Fruit fly (Drosophila melanogaster) whole organism, prepupa: ENCODE results near the gene CG9173.

Experiments used
- Blimp-1 ChIP-seq: fragments of 200-800 bp; sonication (Bioruptor generic); optimal IDR thresholded peaks from 3 replicates; lab custom pipeline; 2017; ENCODE audit warnings: missing biosample characterization, missing genetic modification characterization, mild to moderate bottlenecking, moderate library complexity, missing genetic modification reagents
- CG10631 ChIP-seq: fragments of 200-800 bp; sonication (Bioruptor generic); optimal IDR thresholded peaks from 2 replicates; lab custom pipeline; 2016; ENCODE audit warnings: missing biosample characterization, missing genetic modification characterization
- CG10669 ChIP-seq: fragments of 200-800 bp; sonication (Bioruptor generic); optimal IDR thresholded peaks from 3 replicates; lab custom pipeline; 2018; ENCODE audit warnings: missing biosample characterization, mild to moderate bottlenecking, missing genetic modification characterization, moderate library complexity
- CG11762 ChIP-seq: fragments of 200-800 bp; sonication (Bioruptor generic); optimal IDR thresholded peaks from 3 replicates; lab custom pipeline; 2016; ENCODE audit warnings: missing biosample characterization, missing genetic modification characterization; ENCODE audit not compliant: insufficient read depth
- CG11902 ChIP-seq: fragments of 200-800 bp; sonication (Bioruptor generic); optimal IDR thresholded peaks from 3 replicates; lab custom pipeline; 2016; ENCODE audit warnings: missing biosample characterization, missing genetic modification characterization
- CG15336 ChIP-seq: fragments of 200-800 bp; sonication (Bioruptor generic); IDR thresholded peaks from 2 replicates; pipeline ENCODE4 v1.3.6; 2022; ENCODE audit warnings: missing biosample characterization, missing genetic modification characterization
- CG1621 ChIP-seq: fragments of 200-800 bp; sonication (Bioruptor generic); optimal IDR thresholded peaks from 3 replicates; lab custom pipeline; 2018; ENCODE audit warnings: missing biosample characterization, mild to moderate bottlenecking, missing genetic modification characterization
- CG3032 ChIP-seq: fragments of 200-800 bp; optimal IDR thresholded peaks from 2 replicates; lab custom pipeline; 2019; ENCODE audit warnings: missing biosample characterization, mild to moderate bottlenecking, missing genetic modification characterization, moderate library complexity
- CG31627 ChIP-seq: fragments of 200-800 bp; sonication (Bioruptor generic); optimal IDR thresholded peaks from 3 replicates; lab custom pipeline; 2016; ENCODE audit warnings: missing biosample characterization, missing genetic modification characterization
- CG32006 ChIP-seq: fragments of 200-800 bp; sonication (Bioruptor generic); optimal IDR thresholded peaks from 3 replicates; lab custom pipeline; 2017; ENCODE audit warnings: missing biosample characterization, mild to moderate bottlenecking, missing genetic modification characterization
- CG34406 ChIP-seq: fragments of 200-800 bp; sonication (Bioruptor generic); optimal IDR thresholded peaks from 3 replicates; lab custom pipeline; 2016; ENCODE audit warnings: missing biosample characterization, missing genetic modification characterization
- CG3919 ChIP-seq: fragments of 200-800 bp; sonication (Bioruptor generic); optimal IDR thresholded peaks from 3 replicates; lab custom pipeline; 2016; ENCODE audit warnings: missing biosample characterization, missing genetic modification characterization
- CG4318 ChIP-seq: fragments of 200-800 bp; sonication (Bioruptor generic); optimal IDR thresholded peaks from 3 replicates; lab custom pipeline; 2017; ENCODE audit warnings: missing biosample characterization, mild to moderate bottlenecking, missing genetic modification characterization
- CG6163 ChIP-seq: fragments of 200-800 bp; sonication (Bioruptor generic); IDR thresholded peaks from 3 replicates; pipeline ENCODE4 v1.3.6; 2022; ENCODE audit warnings: missing biosample characterization, missing genetic modification characterization
- CG6276 ChIP-seq: fragments of 200-800 bp; sonication (Bioruptor generic); optimal IDR thresholded peaks from 2 replicates; lab custom pipeline; 2017; ENCODE audit warnings: missing biosample characterization, mild to moderate bottlenecking, missing genetic modification characterization
- CG6808 ChIP-seq: fragments of 200-800 bp; sonication (Bioruptor generic); optimal IDR thresholded peaks from 3 replicates; lab custom pipeline; 2017; ENCODE audit warnings: missing biosample characterization, missing genetic modification characterization, mild to moderate bottlenecking, moderate library complexity, missing genetic modification reagents
- CG6854 ChIP-seq: fragments of 200-800 bp; sonication (Bioruptor generic); optimal IDR thresholded peaks from 2 replicates; lab custom pipeline; 2017; ENCODE audit warnings: missing biosample characterization, mild to moderate bottlenecking, missing genetic modification characterization
- CG7368 ChIP-seq: fragments of 200-800 bp; sonication (Bioruptor generic); optimal IDR thresholded peaks from 3 replicates; lab custom pipeline; 2016; ENCODE audit warnings: missing biosample characterization, missing genetic modification characterization
- CG8119 ChIP-seq: fragments of 200-800 bp; sonication (Bioruptor generic); IDR thresholded peaks from 3 replicates; pipeline ENCODE4 v1.3.6; 2022; ENCODE audit warnings: missing biosample characterization, missing genetic modification characterization
- CG8632 ChIP-seq: fragments of 200-800 bp; sonication (Bioruptor generic); optimal IDR thresholded peaks from 3 replicates; lab custom pipeline; 2016; ENCODE audit warnings: missing biosample characterization, missing genetic modification characterization
- Eip75B ChIP-seq: fragments of 200-800 bp; sonication (Bioruptor generic); optimal IDR thresholded peaks from 3 replicates; lab custom pipeline; 2016; ENCODE audit warnings: missing biosample characterization, missing genetic modification characterization
- Eip78C ChIP-seq: fragments of 200-800 bp; sonication (Bioruptor generic); peaks from one replicate; lab custom pipeline; 2016; ENCODE audit warnings: missing biosample characterization, missing genetic modification characterization
- Eip93F ChIP-seq: fragments of 200-800 bp; sonication (Bioruptor generic); optimal IDR thresholded peaks from 2 replicates; lab custom pipeline; 2016; ENCODE audit warnings: missing biosample characterization, mild to moderate bottlenecking, missing genetic modification characterization
- Ets21C ChIP-seq: fragments of 200-800 bp; sonication (Bioruptor generic); optimal IDR thresholded peaks from 3 replicates; lab custom pipeline; 2016; ENCODE audit warnings: missing biosample characterization, missing genetic modification characterization
- Ets96B ChIP-seq: fragments of 200-800 bp; optimal IDR thresholded peaks from 2 replicates; lab custom pipeline; 2019; ENCODE audit warnings: missing biosample characterization, mild to moderate bottlenecking, missing genetic modification characterization, moderate library complexity
- Hr38 ChIP-seq: sonication (Bioruptor generic); optimal IDR thresholded peaks from 2 replicates; lab custom pipeline; 2016; ENCODE audit warnings: missing biosample characterization, missing genetic modification characterization
- Hr39 ChIP-seq: fragments of 200-800 bp; sonication (Bioruptor generic); optimal IDR thresholded peaks from 2 replicates; lab custom pipeline; 2016; ENCODE audit warnings: missing biosample characterization, missing genetic modification characterization
- Hr4 ChIP-seq: fragments of 200-800 bp; sonication (Bioruptor generic); optimal IDR thresholded peaks from 3 replicates; lab custom pipeline; 2016; ENCODE audit warnings: missing biosample characterization, missing genetic modification characterization
- Lpt ChIP-seq: fragments of 200-800 bp; sonication (Bioruptor generic); optimal IDR thresholded peaks from 3 replicates; lab custom pipeline; 2016; ENCODE audit warnings: missing biosample characterization, missing genetic modification characterization
- Met ChIP-seq: fragments of 200-800 bp; sonication (Bioruptor generic); optimal IDR thresholded peaks from 3 replicates; lab custom pipeline; 2016; ENCODE audit warnings: missing biosample characterization, missing genetic modification characterization
- OdsH ChIP-seq: fragments of 200-800 bp; sonication (Bioruptor generic); optimal IDR thresholded peaks from 3 replicates; lab custom pipeline; 2016; ENCODE audit warnings: missing biosample characterization, missing genetic modification characterization
- Smox ChIP-seq: fragments of 200-800 bp; sonication (Bioruptor generic); optimal IDR thresholded peaks from 3 replicates; lab custom pipeline; 2016; ENCODE audit warnings: missing biosample characterization, missing genetic modification characterization
- Sox14 ChIP-seq: fragments of 200-800 bp; sonication (Bioruptor generic); optimal IDR thresholded peaks from 3 replicates; lab custom pipeline; 2016; ENCODE audit warnings: missing biosample characterization, missing genetic modification characterization
- Sox15 ChIP-seq: fragments of 200-800 bp; sonication (Bioruptor generic); optimal IDR thresholded peaks from 3 replicates; lab custom pipeline; 2016; ENCODE audit warnings: missing biosample characterization, missing genetic modification characterization
- achi ChIP-seq: fragments of 200-800 bp; sonication (Bioruptor generic); optimal IDR thresholded peaks from 3 replicates; lab custom pipeline; 2016; ENCODE audit warnings: missing biosample characterization, missing genetic modification characterization
- cyc ChIP-seq: fragments of 200-800 bp; sonication (Bioruptor generic); optimal IDR thresholded peaks from 3 replicates; lab custom pipeline; 2016; ENCODE audit warnings: missing biosample characterization, missing genetic modification characterization
- eg ChIP-seq: fragments of 200-800 bp; sonication (Bioruptor generic); IDR thresholded peaks from 3 replicates; pipeline ENCODE4 v1.3.6; 2022; ENCODE audit warnings: missing biosample characterization, missing genetic modification characterization
- esn ChIP-seq: fragments of 200-800 bp; sonication (Bioruptor generic); optimal IDR thresholded peaks from 2 replicates; lab custom pipeline; 2016; ENCODE audit warnings: missing biosample characterization, mild to moderate bottlenecking, missing genetic modification characterization, moderate library complexity
- fd59A ChIP-seq: fragments of 200-800 bp; sonication (Bioruptor generic); optimal IDR thresholded peaks from 2 replicates; lab custom pipeline; 2017; ENCODE audit warnings: missing biosample characterization, mild to moderate bottlenecking, missing genetic modification characterization, missing genetic modification reagents
- fd85E ChIP-seq: fragments of 200-800 bp; sonication (Bioruptor generic); optimal IDR thresholded peaks from 3 replicates; lab custom pipeline; 2016; ENCODE audit warnings: missing biosample characterization, missing genetic modification characterization
- fkh ChIP-seq: fragments of 200-800 bp; sonication (Bioruptor generic); optimal IDR thresholded peaks from 3 replicates; lab custom pipeline; 2017; ENCODE audit warnings: missing biosample characterization, mild to moderate bottlenecking, missing genetic modification characterization, moderate library complexity
- net ChIP-seq: fragments of 200-800 bp; sonication (Bioruptor generic); optimal IDR thresholded peaks from 3 replicates; lab custom pipeline; 2016; ENCODE audit warnings: missing biosample characterization, missing genetic modification characterization
- salr ChIP-seq, 2 experiments: fragments of 200-800 bp; sonication (Bioruptor generic); optimal IDR thresholded peaks; 3 replicates each; lab custom pipeline; 2016 to 2018; ENCODE audit warnings: missing biosample characterization in 2 of 2, missing genetic modification characterization in 2 of 2, mild to moderate bottlenecking in 1 of 2
- spab ChIP-seq: fragments of 200-800 bp; sonication (Bioruptor generic); optimal IDR thresholded peaks from 2 replicates; lab custom pipeline; 2017; ENCODE audit warnings: missing biosample characterization, mild to moderate bottlenecking, missing genetic modification characterization, missing genetic modification reagents
- ss ChIP-seq, 2 experiments: fragments of 200-800 bp; sonication (Bioruptor generic); optimal IDR thresholded peaks; 2 replicates in 1 of 2; 3 replicates in 1 of 2; lab custom pipeline; 2017 to 2018; ENCODE audit warnings: mild to moderate bottlenecking in 2 of 2, missing biosample characterization in 2 of 2, missing genetic modification characterization in 2 of 2, moderate library complexity in 1 of 2
- svp ChIP-seq: fragments of 200-800 bp; sonication (Bioruptor generic); peaks from one replicate; lab custom pipeline; 2016; ENCODE audit warnings: missing biosample characterization, missing genetic modification characterization
- topi ChIP-seq: fragments of 200-800 bp; sonication (Bioruptor generic); optimal IDR thresholded peaks from 3 replicates; lab custom pipeline; 2016; ENCODE audit warnings: missing biosample characterization, missing genetic modification characterization
- vri ChIP-seq: fragments of 200-800 bp; sonication (Bioruptor generic); optimal IDR thresholded peaks from 3 replicates; lab custom pipeline; 2016; ENCODE audit warnings: missing biosample characterization, mild to moderate bottlenecking, missing genetic modification characterization

The CG9173 gene

DNA sequence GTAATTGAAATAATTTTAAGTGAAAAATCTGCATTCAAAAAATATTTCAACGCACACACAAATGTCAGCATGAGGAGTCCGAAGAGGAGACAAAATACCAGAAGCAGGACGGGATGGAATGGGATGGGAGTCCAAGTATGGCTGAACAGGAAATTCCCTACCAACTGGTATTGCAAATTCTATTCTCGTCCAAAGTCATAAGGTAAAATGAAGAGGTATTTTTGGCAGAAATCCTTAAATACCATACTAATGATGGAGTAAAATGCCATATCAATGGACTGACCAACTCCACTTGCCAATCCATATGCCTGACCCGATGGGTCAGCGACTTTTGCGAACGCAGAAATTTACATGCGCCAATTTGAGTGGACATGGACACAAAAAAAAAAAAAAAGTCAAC lies 34.4 kb downstream of the CG9173 start (continued):
- TF ChIP-seq net (GFP tag; lab: Kevin White, UChicago): no peak
- no peak for TF ChIP-seq Sox15 (GFP tag; lab: Kevin White, UChicago)
- TF ChIP-seq cyc (GFP tag; lab: Kevin White, UChicago): no peak
- TF ChIP-seq salr (GFP tag; optimal IDR thresholded peaks at IDR 0.05; lab: Kevin White, UChicago): no peak
- TF ChIP-seq CG6276: no peak
- peak; percentile 14 for TF ChIP-seq vri
- TF ChIP-seq CG11762: no peak
- no peak for TF ChIP-seq CG8632 (GFP tag; lab: Kevin White, UChicago)
- no peak for TF ChIP-seq CG6808
- no peak for TF ChIP-seq Ets96B (tag; lab: Kevin White, UChicago)
- no peak for TF ChIP-seq CG34406 (GFP tag; lab: Kevin White, UChicago)
- TF ChIP-seq fkh (GFP tag; lab: Kevin White, UChicago): no peak
- TF ChIP-seq CG1621 (tag; lab: Kevin White, UChicago): no peak
- TF ChIP-seq ss (GFP tag; optimal IDR thresholded peaks at IDR 0.05; lab: Kevin White, UChicago): no peak
- TF ChIP-seq CG10631 (GFP tag; lab: Kevin White, UChicago): peak; percentile 11
- TF ChIP-seq topi (GFP tag; lab: Kevin White, UChicago): peak; percentile 26
- TF ChIP-seq Eip93F (GFP tag; lab: Kevin White, UChicago): no peak
- no peak for TF ChIP-seq eg
- peak; percentile 35 for TF ChIP-seq Smox
- no peak for TF ChIP-seq CG6854 (GFP tag; lab: Kevin White, UChicago)
- TF ChIP-seq CG10669 (GFP tag; lab: Kevin White, UChicago): no peak
- TF ChIP-seq Blimp-1 (GFP tag; lab: Kevin White, UChicago): no peak

DNA sequence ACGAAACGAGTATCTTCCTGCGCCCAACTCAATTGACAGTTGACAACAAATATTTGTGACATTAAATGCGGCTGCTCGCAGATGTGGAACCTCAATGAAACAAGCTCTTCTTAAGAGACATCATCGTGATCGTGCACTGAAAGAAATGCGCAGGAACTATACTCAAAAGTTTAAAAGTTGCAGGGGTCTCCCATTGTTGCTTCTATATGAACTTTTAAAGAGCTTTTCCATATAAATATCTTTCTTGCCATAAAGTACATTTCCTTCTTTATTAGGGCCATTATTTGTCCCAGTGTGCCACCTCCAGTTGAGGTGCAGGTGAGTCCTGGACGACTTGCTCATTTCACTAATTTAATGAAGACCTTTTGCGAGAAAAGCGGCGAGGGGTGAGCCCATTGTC lies 35.2 kb downstream of the CG9173 start:
- peak; percentile 78 for TF ChIP-seq Smox
- peak; percentile 53 for TF ChIP-seq Eip75B (GFP tag; lab: Kevin White, UChicago)
- TF ChIP-seq CG3032 (tag; lab: Kevin White, UChicago): peak; percentile 66
- TF ChIP-seq CG31627 (GFP tag; lab: Kevin White, UChicago): peak; percentile 83
- peak; percentile 81 for TF ChIP-seq esn
- no peak for TF ChIP-seq Hr38
- TF ChIP-seq Hr39 (GFP tag; lab: Kevin White, UChicago): peak; percentile 86
- no peak for TF ChIP-seq CG4318 (GFP tag; lab: Kevin White, UChicago)
- peak; percentile 78 for TF ChIP-seq Eip78C (GFP tag; lab: Kevin White, UChicago)
- peak; percentile 14 for TF ChIP-seq Hr4 (GFP tag; lab: Kevin White, UChicago)
- no peak for TF ChIP-seq eg
- TF ChIP-seq topi (GFP tag; lab: Kevin White, UChicago): peak; percentile 67
- peak; percentile 61 for TF ChIP-seq CG1621 (tag; lab: Kevin White, UChicago)
- TF ChIP-seq achi (GFP tag; lab: Kevin White, UChicago): peak; percentile 24
- peak; percentile 66 for TF ChIP-seq fd59A
- TF ChIP-seq CG11902: peak; percentile 0
- peak; percentile 67; the same call in 2 of the 3 replicates for TF ChIP-seq CG6163
- peak in 1 of 2 experiments; percentile 49 for TF ChIP-seq salr (GFP tag; optimal IDR thresholded peaks at IDR 0.05; lab: Kevin White, UChicago)
- peak; percentile 42 for TF ChIP-seq spab
- peak; percentile 87 for TF ChIP-seq Met (GFP tag; lab: Kevin White, UChicago)
- peak; percentile 46 for TF ChIP-seq net (GFP tag; lab: Kevin White, UChicago)
- peak; percentile 27 for TF ChIP-seq CG32006 (GFP tag; lab: Kevin White, UChicago)
- peak; percentile 87 for TF ChIP-seq svp (GFP tag; lab: Kevin White, UChicago)
- TF ChIP-seq CG6808: peak; percentile 43
- peak in 1 of 2 experiments; percentile 28 for TF ChIP-seq ss (GFP tag; optimal IDR thresholded peaks at IDR 0.05; lab: Kevin White, UChicago)
- TF ChIP-seq Lpt (GFP tag; lab: Kevin White, UChicago): no peak
- peak; percentile 42 for TF ChIP-seq Blimp-1 (GFP tag; lab: Kevin White, UChicago)
- TF ChIP-seq CG8119 (GFP tag; lab: Robert Waterston, UW): no peak
- peak; percentile 71 for TF ChIP-seq Sox14 (GFP tag; lab: Kevin White, UChicago)
- peak; percentile 54 for TF ChIP-seq Ets96B (tag; lab: Kevin White, UChicago)
- peak; percentile 67 for TF ChIP-seq CG34406 (GFP tag; lab: Kevin White, UChicago)
- TF ChIP-seq CG3919 (GFP tag; lab: Kevin White, UChicago): peak; percentile 52
- TF ChIP-seq CG6276: no peak
- TF ChIP-seq CG6854 (GFP tag; lab: Kevin White, UChicago): no peak
- peak; percentile 66 for TF ChIP-seq Ets21C (GFP tag; lab: Kevin White, UChicago)
- TF ChIP-seq fd85E (GFP tag; lab: Kevin White, UChicago): no peak
- 0 out of 2 replicates have a peak, but pooled peaks have one; percentile 10 for TF ChIP-seq CG15336 (GFP tag; lab: Robert Waterston, UW)
- TF ChIP-seq OdsH: peak; percentile 75
- peak; percentile 66 for TF ChIP-seq Sox15 (GFP tag; lab: Kevin White, UChicago)
- TF ChIP-seq CG11762: no peak
- peak; percentile 2 for TF ChIP-seq CG7368 (GFP tag; lab: Kevin White, UChicago)
